Worm (Caenorhabditis elegans) whole organism, L4 larva: Measurements from ENCODE around the gene C09E9.1.

Experiments used
- Y105C5A.15 ChIP-seq: fragments of 200-800 bp; sonication (Bioruptor generic); IDR thresholded peaks from 2 replicates; pipeline ENCODE4 v1.3.6; 2022; ENCODE audit warnings: missing genetic modification characterization, missing compliant biosample characterization
- Y48G9A.11 ChIP-seq: fragments of 200-800 bp; sonication (Bioruptor generic); IDR thresholded peaks from 2 replicates; pipeline ENCODE4 v1.3.6; 2022; ENCODE audit warnings: missing genetic modification reagents, missing genetic modification characterization, missing compliant biosample characterization
- aly-2 ChIP-seq: sonication (generic microtip); optimal IDR thresholded peaks from 2 replicates; lab custom pipeline; 2018; ENCODE audit warnings: missing biosample characterization, missing genetic modification characterization
- arid-1 ChIP-seq: fragments of 200-800 bp; sonication (Bioruptor generic); conservative IDR thresholded peaks from 2 replicates; pipeline ENCODE4 v1.3.6; 2022; ENCODE audit warnings: missing genetic modification reagents, missing genetic modification characterization, missing compliant biosample characterization
- daf-16 ChIP-seq, 3 experiments: sonication (generic microtip); optimal IDR thresholded peaks; 2 replicates each; lab custom pipeline; 2016 to 2017; ENCODE audit warnings: missing genetic modification characterization in 3 of 3, missing genetic modification reagents in 3 of 3, mild to moderate bottlenecking in 2 of 3, missing compliant biosample characterization in 2 of 3, missing biosample characterization in 1 of 3, moderate library complexity in 1 of 3
- dpl-1 ChIP-seq: fragments of 150-350 bp; optimal IDR thresholded peaks from 2 replicates; lab custom pipeline; 2014; ENCODE audit warnings: missing biosample characterization, missing genetic modification reagents, missing genetic modification characterization
- dve-1 ChIP-seq: sonication (generic microtip); optimal IDR thresholded peaks from 2 replicates; lab custom pipeline; 2017; ENCODE audit warnings: antibody characterized with exemption, mild to moderate bottlenecking, missing genetic modification characterization, missing compliant biosample characterization; ENCODE audit not compliant: insufficient read depth
- jun-1 ChIP-seq: fragments of 150-350 bp; optimal IDR thresholded peaks from 2 replicates; lab custom pipeline; 2014; ENCODE audit warnings: missing biosample characterization, missing genetic modification reagents, missing genetic modification characterization
- mdl-1 ChIP-seq, 2 experiments: fragments of 150-350 bp in 1 of 2; sonication (generic microtip) in 1 of 2; optimal IDR thresholded peaks; 2 replicates each; lab custom pipeline; 2014 to 2017; ENCODE audit warnings: missing biosample characterization in 2 of 2, missing genetic modification characterization in 2 of 2
- mdt-29 ChIP-seq: fragments of 200-800 bp; sonication (Bioruptor generic); IDR thresholded peaks from 2 replicates; pipeline ENCODE4 v1.3.6; 2022; ENCODE audit warnings: missing genetic modification reagents, missing genetic modification characterization, missing compliant biosample characterization
- mxl-3 ChIP-seq: fragments of 200-800 bp; sonication (Bioruptor generic); optimal IDR thresholded peaks from 2 replicates; lab custom pipeline; 2018; ENCODE audit warnings: mild to moderate bottlenecking, missing genetic modification characterization, missing compliant biosample characterization
- nhr-42 ChIP-seq: fragments of 200-800 bp; sonication (Bioruptor generic); IDR thresholded peaks from 2 replicates; pipeline ENCODE4 v1.3.6; 2022; ENCODE audit warnings: missing genetic modification characterization, missing compliant biosample characterization
- zag-1 ChIP-seq: fragments of 150-350 bp; optimal IDR thresholded peaks from 2 replicates; lab custom pipeline; 2014; ENCODE audit warnings: missing biosample characterization, missing genetic modification characterization

- TF ChIP-seq mxl-3 (GFP tag; lab: Kevin White, UChicago) (no peak), Y48G9A.11 (GFP tag; lab: Robert Waterston, UW) (no peak), zag-1 (tag; lab: Kevin White, UChicago) (no peak), dve-1 (tag; lab: Kevin White, UChicago) (no peak), mdt-29 (no peak), Y105C5A.15 (GFP tag; lab: Robert Waterston, UW) (no peak), daf-16 (GFP tag; optimal IDR thresholded peaks at IDR 0.05; lab: Kevin White, UChicago) (no peak), daf-16 (tag; optimal IDR thresholded peaks at IDR 0.05; lab: Kevin White, UChicago) (no peak), jun-1 (tag; lab: Kevin White, UChicago) (no peak), arid-1 (no peak), mdl-1 (tag; optimal IDR thresholded peaks at IDR 0.05; lab: Kevin White, UChicago) (no peak), nhr-42 (GFP tag; lab: Robert Waterston, UW) (no peak), dpl-1 (GFP tag; lab: Kevin White, UChicago) (no peak), aly-2 (tag; lab: Kevin White, UChicago) (no peak)
Measured at ce11 chrIV:1310337-1310736, 35.7 kb downstream of the C09E9.1 start.
